Worm (Caenorhabditis elegans): ENCODE measurements around the gene tag-275.

ce11 chrX:6092533-6092932 lies 57.8 kb downstream of the tag-275 start:
- TF ChIP-seq W03F9.2 (tag; optimal IDR thresholded peaks at IDR 0.05) (no peak), dao-5 (tag; optimal IDR thresholded peaks at IDR 0.05) (no peak)
